Comparison of ENCODE assay signal across 3 worm cellular contexts in genomic region chrX:13442446-13442845, ce11.
TF ChIP-seq lines count a peak whose summit lies in the region.

No protein-coding gene starts in this region.

TF ChIP-seq in whole organism, L1 larva, 84 proteins besides CTCF, POLR2A, EP300 and RAD21 (continued from another document and continues in another):
- TF ChIP-seq hlh-17 (GFP tag; optimal IDR thresholded peaks at IDR 0.05; lab: Kevin White, UChicago; ENCODE audit: borderline replicate concordance) = no peak
- TF ChIP-seq lsy-2 (tag; optimal IDR thresholded peaks at IDR 0.05; lab: Kevin White, UChicago) = peak; percentile 5 to 44
- no peak for TF ChIP-seq Y116A8C.19 (tag; optimal IDR thresholded peaks at IDR 0.05; lab: Kevin White, UChicago; ENCODE audit: borderline replicate concordance)
- no peak for TF ChIP-seq hlh-4 (tag; optimal IDR thresholded peaks at IDR 0.05; lab: Kevin White, UChicago)
- TF ChIP-seq sup-37 (GFP tag; optimal IDR thresholded peaks at IDR 0.05; lab: Kevin White, UChicago) = no peak
- peak; percentile 59 for TF ChIP-seq rnt-1 (tag; optimal IDR thresholded peaks at IDR 0.05; lab: Kevin White, UChicago)
- no peak for TF ChIP-seq unc-130 (tag; optimal IDR thresholded peaks at IDR 0.05; lab: Kevin White, UChicago)
- peak; percentile 58 for TF ChIP-seq C16A3.4 (tag; optimal IDR thresholded peaks at IDR 0.05; lab: Kevin White, UChicago)
- TF ChIP-seq nhr-47 (tag; optimal IDR thresholded peaks at IDR 0.05; lab: Kevin White, UChicago) = peak; percentile 79
- no peak for TF ChIP-seq blmp-1 (tag; optimal IDR thresholded peaks at IDR 0.05; lab: Kevin White, UChicago)
- no peak for TF ChIP-seq zag-1 (tag; optimal IDR thresholded peaks at IDR 0.05; lab: Kevin White, UChicago)
- peak; percentile 25 for TF ChIP-seq unc-86 (tag; optimal IDR thresholded peaks at IDR 0.05; lab: Kevin White, UChicago)
- no peak for TF ChIP-seq irx-1 (tag; optimal IDR thresholded peaks at IDR 0.05; lab: Kevin White, UChicago)
- TF ChIP-seq fkh-10 (GFP tag; optimal IDR thresholded peaks at IDR 0.05; lab: Kevin White, UChicago) = peak; percentile 68
- no peak for TF ChIP-seq nhr-237 (tag; optimal IDR thresholded peaks at IDR 0.05; lab: Kevin White, UChicago)
- peak; percentile 35 for TF ChIP-seq mep-1 (tag; optimal IDR thresholded peaks at IDR 0.05; lab: Kevin White, UChicago)
- TF ChIP-seq unc-62 (GFP tag; optimal IDR thresholded peaks at IDR 0.05; lab: Kevin White, UChicago) = no peak
- no peak for TF ChIP-seq nhr-12 (tag; optimal IDR thresholded peaks at IDR 0.05; lab: Kevin White, UChicago)
- TF ChIP-seq mab-9 (GFP tag; IDR thresholded peaks at IDR 0.05; lab: Robert Waterston, UW) = no peak
- TF ChIP-seq ceh-90 (tag; optimal IDR thresholded peaks at IDR 0.05; lab: Kevin White, UChicago) = no peak
- no peak for TF ChIP-seq lin-13 (GFP tag; optimal IDR thresholded peaks at IDR 0.05; lab: Kevin White, UChicago)
- TF ChIP-seq lin-15B (tag; optimal IDR thresholded peaks at IDR 0.05; lab: Kevin White, UChicago) = no peak
- no peak for TF ChIP-seq nhr-85 (tag; lab: Kevin White, UChicago)
- no peak for TF ChIP-seq ama-1 (optimal IDR thresholded peaks at IDR 0.05; lab: Kevin White, UChicago)
- TF ChIP-seq nhr-20 (tag; optimal IDR thresholded peaks at IDR 0.05; lab: Kevin White, UChicago) = peak; percentile 46
- TF ChIP-seq lin-35 (GFP tag; optimal IDR thresholded peaks at IDR 0.05; lab: Kevin White, UChicago) = peak in 1 of 2 experiments; percentile 45
- peak; percentile 50 for TF ChIP-seq nhr-19 (GFP tag; conservative IDR thresholded peaks at IDR 0.05; lab: Robert Waterston, UW)
- no peak for TF ChIP-seq C34B4.2 (tag; optimal IDR thresholded peaks at IDR 0.05; lab: Kevin White, UChicago)
- no peak for TF ChIP-seq efl-3 (GFP tag; optimal IDR thresholded peaks at IDR 0.05; lab: Kevin White, UChicago)
- no peak for TF ChIP-seq sptf-1 (tag; optimal IDR thresholded peaks at IDR 0.05; lab: Kevin White, UChicago)
- peak; percentile 36 for TF ChIP-seq nhr-90 (tag; optimal IDR thresholded peaks at IDR 0.05; lab: Kevin White, UChicago; ENCODE audit: poor library complexity)
- peak; percentile 74 for TF ChIP-seq snu-23 (GFP tag; optimal IDR thresholded peaks at IDR 0.05; lab: Kevin White, UChicago)
- no peak for TF ChIP-seq pag-3 (tag; optimal IDR thresholded peaks at IDR 0.05; lab: Kevin White, UChicago; ENCODE audit: borderline replicate concordance, insufficient read depth)
- TF ChIP-seq efl-1 (optimal IDR thresholded peaks at IDR 0.05; lab: Kevin White, UChicago) = no peak
- peak in 1 of 2 experiments; percentile 41 for TF ChIP-seq efl-1 (GFP tag; optimal IDR thresholded peaks at IDR 0.05 in 1 of 2; lab: Kevin White, UChicago)
- peak; percentile 43 for TF ChIP-seq egl-13 (tag; optimal IDR thresholded peaks at IDR 0.05; lab: Kevin White, UChicago)
- TF ChIP-seq ceh-88 (GFP tag; IDR thresholded peaks at IDR 0.05; lab: Robert Waterston, UW) = peak; percentile 30; the same call in 1 of the 2 replicates
- no peak for TF ChIP-seq unc-98 (GFP tag; IDR thresholded peaks at IDR 0.05; lab: Robert Waterston, UW)
- no peak for TF ChIP-seq zip-4 (GFP tag; optimal IDR thresholded peaks at IDR 0.05; lab: Kevin White, UChicago)
- TF ChIP-seq ceh-63 (GFP tag; optimal IDR thresholded peaks at IDR 0.05; lab: Kevin White, UChicago) = no peak
- peak; percentile 24 for TF ChIP-seq swsn-7 (tag; optimal IDR thresholded peaks at IDR 0.05; lab: Kevin White, UChicago)
- TF ChIP-seq xbp-1 (tag; optimal IDR thresholded peaks at IDR 0.05; lab: Kevin White, UChicago) = peak; percentile 30
- TF ChIP-seq fkh-8 (tag; optimal IDR thresholded peaks at IDR 0.05; lab: Kevin White, UChicago) = peak; percentile 47
- peak in 1 of 2 experiments; percentile 44 for TF ChIP-seq mdl-1 (tag; optimal IDR thresholded peaks at IDR 0.05; lab: Kevin White, UChicago)

TF ChIP-seq in whole organism, L3 larva, 47 proteins besides CTCF, POLR2A, EP300 and RAD21 (continued from another document):
- TF ChIP-seq skn-1 (tag; optimal IDR thresholded peaks at IDR 0.05; lab: Kevin White, UChicago) = peak; percentile 15

TF ChIP-seq in whole organism, young adult, 124 proteins besides CTCF, POLR2A, EP300 and RAD21 (continued from another document):
- peak; percentile 40; the same call in 1 of the 2 replicates for TF ChIP-seq zfh-2 (GFP tag; conservative IDR thresholded peaks at IDR 0.05; lab: Robert Waterston, UW)
- TF ChIP-seq snpc-4 (GFP tag; optimal IDR thresholded peaks at IDR 0.05; lab: Kevin White, UChicago) = peak; percentile 9
- peak in 3 of 4 experiments; percentile 31 to 65 (median 41) for TF ChIP-seq snpc-4 (tag; optimal IDR thresholded peaks at IDR 0.05; lab: Kevin White, UChicago)
- TF ChIP-seq Y67H2A.10 (GFP tag; conservative IDR thresholded peaks at IDR 0.05; lab: Robert Waterston, UW) = no peak
- TF ChIP-seq efl-1 (GFP tag; optimal IDR thresholded peaks at IDR 0.05; lab: Kevin White, UChicago) = no peak
- TF ChIP-seq ZK185.1 (tag; optimal IDR thresholded peaks at IDR 0.05; lab: Kevin White, UChicago; ENCODE audit: poor library complexity, severe bottlenecking) = peak; percentile 61
- TF ChIP-seq ztf-25 (GFP tag; IDR thresholded peaks at IDR 0.05; lab: Robert Waterston, UW) = no peak
- no peak for TF ChIP-seq ztf-26 (tag; optimal IDR thresholded peaks at IDR 0.05; lab: Kevin White, UChicago)
- TF ChIP-seq unc-130 (GFP tag; optimal IDR thresholded peaks at IDR 0.05; lab: Kevin White, UChicago) = no peak
- peak; percentile 32 for TF ChIP-seq nhr-179 (tag; optimal IDR thresholded peaks at IDR 0.05; lab: Kevin White, UChicago)
- 0 out of 2 replicates have a peak, but pooled peaks have one; percentile 34 for TF ChIP-seq C06A6.2 (GFP tag; conservative IDR thresholded peaks at IDR 0.05; lab: Robert Waterston, UW)
- peak; percentile 65 for TF ChIP-seq mcd-1 (GFP tag; IDR thresholded peaks at IDR 0.05; lab: Robert Waterston, UW)
- TF ChIP-seq ceh-58 (GFP tag; IDR thresholded peaks at IDR 0.05; lab: Robert Waterston, UW) = no peak
- TF ChIP-seq F33H1.4 (GFP tag; IDR thresholded peaks at IDR 0.05; lab: Robert Waterston, UW) = no peak
- TF ChIP-seq nfyb-1 (GFP tag; IDR thresholded peaks at IDR 0.05; lab: Robert Waterston, UW) = peak; percentile 47; the same call in 1 of the 2 replicates
- TF ChIP-seq gei-17 (GFP tag; optimal IDR thresholded peaks at IDR 0.05; lab: Kevin White, UChicago) = peak; percentile 75
- 0 out of 2 replicates have a peak, but pooled peaks have one; percentile 9 for TF ChIP-seq cebp-1 (GFP tag; IDR thresholded peaks at IDR 0.05; lab: Robert Waterston, UW)
- TF ChIP-seq cebp-1 (tag; optimal IDR thresholded peaks at IDR 0.05; lab: Kevin White, UChicago) = no peak
- TF ChIP-seq egl-44 (GFP tag; IDR thresholded peaks at IDR 0.05; lab: Robert Waterston, UW) = peak; percentile 54; the same call in 1 of the 2 replicates
- TF ChIP-seq B0336.3 (GFP tag; IDR thresholded peaks at IDR 0.05; lab: Robert Waterston, UW) = peak; percentile 48; the same call in 1 of the 2 replicates
- TF ChIP-seq lin-26 (GFP tag; IDR thresholded peaks at IDR 0.05; lab: Robert Waterston, UW) = peak; percentile 84
- TF ChIP-seq nhr-80 (tag; optimal IDR thresholded peaks at IDR 0.05; lab: Kevin White, UChicago) = peak; percentile 41
- TF ChIP-seq madf-6 (GFP tag; IDR thresholded peaks at IDR 0.05; lab: Robert Waterston, UW) = no peak; the same call in 1 of the 2 replicates
- peak; percentile 62 for TF ChIP-seq rpc-1 (optimal IDR thresholded peaks at IDR 0.05; lab: Kevin White, UChicago)
- TF ChIP-seq rpc-1 (tag; optimal IDR thresholded peaks at IDR 0.05; lab: Kevin White, UChicago) = peak; percentile 79
- no peak for TF ChIP-seq ets-4 (GFP tag; optimal IDR thresholded peaks at IDR 0.05; lab: Kevin White, UChicago)
- TF ChIP-seq hrde-1 (tag; optimal IDR thresholded peaks at IDR 0.05; lab: Kevin White, UChicago; ENCODE audit: borderline replicate concordance) = no peak
- no peak for TF ChIP-seq atf-7 (tag; optimal IDR thresholded peaks at IDR 0.05; lab: Kevin White, UChicago)
- no peak for TF ChIP-seq nhr-120 (GFP tag; IDR thresholded peaks at IDR 0.05; lab: Robert Waterston, UW)
- TF ChIP-seq Y95B8A.8 (GFP tag; IDR thresholded peaks at IDR 0.05; lab: Robert Waterston, UW) = no peak
- TF ChIP-seq D2030.7 (GFP tag; IDR thresholded peaks at IDR 0.05; lab: Robert Waterston, UW) = peak; percentile 83
- peak; percentile 68 for TF ChIP-seq rcor-1 (GFP tag; IDR thresholded peaks at IDR 0.05; lab: Robert Waterston, UW)
- TF ChIP-seq F57C9.4 (tag; optimal IDR thresholded peaks at IDR 0.05; lab: Kevin White, UChicago) = no peak
- TF ChIP-seq nhr-27 (tag; optimal IDR thresholded peaks at IDR 0.05; lab: Kevin White, UChicago) = no peak
- peak; percentile 48 for TF ChIP-seq attf-3 (GFP tag; conservative IDR thresholded peaks at IDR 0.05; lab: Robert Waterston, UW)
- TF ChIP-seq F39B2.1 (GFP tag; IDR thresholded peaks at IDR 0.05; lab: Robert Waterston, UW) = no peak
- TF ChIP-seq die-1 (tag; optimal IDR thresholded peaks at IDR 0.05; lab: Kevin White, UChicago) = peak; percentile 79
- peak; percentile 51; the same call in 1 of the 2 replicates for TF ChIP-seq ekl-4 (GFP tag; IDR thresholded peaks at IDR 0.05; lab: Robert Waterston, UW)
- peak; percentile 68 for TF ChIP-seq lin-40 (tag; optimal IDR thresholded peaks at IDR 0.05; lab: Kevin White, UChicago)
- peak; percentile 57 for TF ChIP-seq ceh-27 (GFP tag; optimal IDR thresholded peaks at IDR 0.05; lab: Kevin White, UChicago)
